Fruit fly (Drosophila melanogaster): ENCODE results near the gene iav.

iav gene

DNA sequence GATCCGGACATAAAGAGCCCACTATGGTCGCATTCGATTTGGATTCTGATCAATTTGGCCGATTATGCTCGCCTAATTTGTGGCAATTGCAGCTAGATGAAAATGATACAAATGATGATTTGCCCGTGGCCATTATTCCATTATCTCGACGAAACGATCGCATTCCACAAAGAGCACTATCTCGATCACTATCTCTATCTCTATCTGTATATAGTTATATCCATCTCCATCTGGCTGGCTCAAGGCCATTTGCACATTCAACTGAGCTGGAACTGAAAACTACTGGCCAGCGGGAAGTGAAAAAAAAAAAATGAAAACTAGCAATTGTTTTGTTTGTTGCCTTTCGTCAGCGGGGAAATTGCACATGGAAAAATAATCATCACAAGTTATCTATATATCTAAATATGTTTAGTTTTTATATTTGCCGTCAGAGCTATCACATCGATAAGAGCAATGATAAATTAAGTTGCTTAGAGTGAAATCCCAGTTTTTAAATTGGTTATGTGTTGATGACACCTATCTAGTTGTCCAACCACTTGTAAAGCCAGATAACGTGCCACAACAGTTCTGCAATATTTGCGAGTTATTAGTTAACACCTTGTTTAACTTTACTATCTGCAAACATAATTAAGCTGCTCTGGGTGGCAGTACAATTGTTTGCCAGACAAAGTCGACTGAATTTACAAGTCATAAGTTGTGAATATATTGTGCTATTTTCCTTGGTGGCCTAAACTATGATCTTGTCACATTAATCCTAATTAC, 14.3 kb upstream of the iav start:
- TF ChIP-seq CG8478 (optimal IDR thresholded peaks at IDR 0.05): no peak
- no peak for TF ChIP-seq CTCF (optimal IDR thresholded peaks at IDR 0.05)

DNA sequence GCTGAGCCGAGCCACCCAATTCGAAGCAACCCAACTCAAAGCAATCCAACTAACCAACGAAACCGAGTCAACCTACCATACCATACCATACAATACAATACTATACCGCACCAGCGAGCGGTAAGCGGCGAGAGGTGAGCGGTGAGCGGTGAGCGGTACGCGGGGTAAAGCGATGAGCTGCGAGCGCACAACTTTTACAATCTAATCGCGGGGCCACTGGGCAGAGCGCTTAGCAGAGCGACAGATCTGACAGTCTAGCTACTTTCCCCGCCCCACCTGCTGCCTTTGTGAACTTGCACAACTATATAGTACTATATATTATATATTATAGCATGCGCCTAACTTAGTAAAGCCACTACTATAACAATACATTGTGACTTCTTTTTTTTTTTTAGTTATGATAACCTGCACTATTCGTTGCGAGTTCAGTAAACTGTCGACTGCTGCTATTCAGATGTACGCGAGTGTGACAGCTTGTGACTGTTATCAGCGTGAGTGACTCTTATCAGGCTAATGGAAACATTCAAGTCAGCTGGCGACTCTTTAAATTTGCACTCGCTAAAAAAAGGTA, 13.0 kb upstream of the iav start:
- TF ChIP-seq CG8478 (optimal IDR thresholded peaks at IDR 0.05) (no peak), CTCF (optimal IDR thresholded peaks at IDR 0.05) (no peak)

DNA sequence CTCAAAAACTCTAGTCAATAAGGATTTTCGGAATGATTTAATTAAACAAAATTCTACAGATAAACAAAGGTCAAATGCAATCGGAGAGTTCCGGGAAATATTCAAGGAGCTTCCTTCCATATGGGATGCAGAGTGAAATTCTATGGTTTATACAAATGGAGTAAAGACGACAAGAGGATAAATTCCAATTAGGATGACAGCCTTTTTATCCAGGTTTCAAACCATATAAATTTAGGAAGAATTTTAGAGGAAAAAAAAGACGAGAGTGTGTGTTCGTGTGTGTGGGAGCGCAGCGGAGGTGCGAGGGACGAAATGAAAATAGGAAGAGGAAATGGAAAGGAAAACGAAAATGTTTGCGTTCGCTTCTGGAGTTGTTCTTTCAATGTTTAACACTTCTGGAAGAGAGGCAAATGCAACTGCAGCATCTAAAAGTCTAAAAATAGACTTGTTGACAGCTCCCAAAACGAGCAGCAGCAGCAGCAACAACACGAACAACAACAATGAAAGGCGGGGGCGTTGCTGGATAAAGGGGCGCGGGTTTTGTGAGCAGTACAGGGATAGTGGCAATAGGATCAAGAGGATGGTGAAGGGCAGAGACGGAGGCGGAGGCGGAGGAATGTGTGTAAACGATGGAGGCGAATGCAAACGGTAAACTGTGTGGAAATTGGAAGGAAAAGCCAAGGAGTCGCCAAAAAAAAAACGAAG, 11.2 kb upstream of the iav start:
- TF ChIP-seq CG8478 (optimal IDR thresholded peaks at IDR 0.05) (no peak), CTCF (optimal IDR thresholded peaks at IDR 0.05) (no peak)

DNA sequence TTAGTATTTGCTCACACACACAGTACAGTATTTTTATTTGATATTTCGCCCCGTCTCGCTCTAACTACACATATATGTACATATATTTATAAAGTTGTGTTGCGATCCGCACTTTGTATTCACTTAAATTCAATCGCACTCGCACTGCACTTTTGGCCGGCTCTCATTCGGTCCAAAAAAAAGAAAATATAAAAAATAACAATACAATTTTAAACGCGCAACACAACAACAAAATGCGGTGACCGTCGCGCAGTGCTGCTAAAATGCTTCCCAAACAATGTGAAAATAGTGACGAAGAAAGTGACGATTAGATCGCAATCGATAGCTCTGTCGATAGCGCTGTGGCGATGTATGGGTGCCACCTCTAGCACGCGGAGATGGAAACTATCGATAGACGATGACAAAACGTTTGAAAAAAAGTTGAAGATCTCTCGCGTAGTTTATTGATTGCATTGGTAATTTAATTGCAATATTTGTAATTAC, 10.4 kb upstream of the iav start, which contains the start of the genes C3G and pod1:
C3G (minus strand) TSS at position 282 of the 483 bp plus-strand sequence.
pod1 (plus strand) TSS at position 373 of the 483 bp plus-strand sequence.
- TF ChIP-seq CTCF (optimal IDR thresholded peaks at IDR 0.05): peak in 1 of 2 experiments; percentile 35
- TF ChIP-seq CG8478 (optimal IDR thresholded peaks at IDR 0.05): no peak

DNA sequence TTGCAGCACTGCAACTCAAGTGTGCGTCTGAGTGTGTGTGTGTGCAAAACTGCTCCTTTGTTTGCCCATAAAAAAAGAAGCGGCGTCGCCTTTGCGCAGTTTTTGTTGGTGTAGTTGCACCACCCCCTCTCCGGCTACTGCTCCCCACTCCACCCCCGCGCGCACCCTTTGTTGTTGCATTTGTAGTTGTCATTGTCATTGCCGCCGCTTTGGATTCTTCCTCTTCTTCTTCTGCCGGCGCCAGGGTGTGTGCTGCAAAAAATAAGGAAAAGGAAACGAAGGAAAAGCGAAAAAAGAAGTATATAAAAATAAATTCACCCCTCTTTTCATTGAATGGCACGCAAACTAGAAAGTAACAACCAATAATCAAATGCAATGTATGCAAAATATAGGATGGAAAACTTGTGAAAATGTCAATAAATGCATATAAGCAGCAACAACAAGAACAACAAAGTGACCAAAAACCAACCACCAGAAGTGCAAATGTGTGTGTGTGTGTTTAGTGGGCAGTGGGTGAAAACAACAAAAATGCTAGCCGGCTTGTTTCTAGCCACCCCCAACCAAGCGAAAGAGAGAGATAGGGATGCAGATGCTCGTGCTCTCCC, 9.8 kb upstream of the iav start:
- TF ChIP-seq CTCF (optimal IDR thresholded peaks at IDR 0.05) (no peak), CG8478 (optimal IDR thresholded peaks at IDR 0.05) (no peak)

DNA sequence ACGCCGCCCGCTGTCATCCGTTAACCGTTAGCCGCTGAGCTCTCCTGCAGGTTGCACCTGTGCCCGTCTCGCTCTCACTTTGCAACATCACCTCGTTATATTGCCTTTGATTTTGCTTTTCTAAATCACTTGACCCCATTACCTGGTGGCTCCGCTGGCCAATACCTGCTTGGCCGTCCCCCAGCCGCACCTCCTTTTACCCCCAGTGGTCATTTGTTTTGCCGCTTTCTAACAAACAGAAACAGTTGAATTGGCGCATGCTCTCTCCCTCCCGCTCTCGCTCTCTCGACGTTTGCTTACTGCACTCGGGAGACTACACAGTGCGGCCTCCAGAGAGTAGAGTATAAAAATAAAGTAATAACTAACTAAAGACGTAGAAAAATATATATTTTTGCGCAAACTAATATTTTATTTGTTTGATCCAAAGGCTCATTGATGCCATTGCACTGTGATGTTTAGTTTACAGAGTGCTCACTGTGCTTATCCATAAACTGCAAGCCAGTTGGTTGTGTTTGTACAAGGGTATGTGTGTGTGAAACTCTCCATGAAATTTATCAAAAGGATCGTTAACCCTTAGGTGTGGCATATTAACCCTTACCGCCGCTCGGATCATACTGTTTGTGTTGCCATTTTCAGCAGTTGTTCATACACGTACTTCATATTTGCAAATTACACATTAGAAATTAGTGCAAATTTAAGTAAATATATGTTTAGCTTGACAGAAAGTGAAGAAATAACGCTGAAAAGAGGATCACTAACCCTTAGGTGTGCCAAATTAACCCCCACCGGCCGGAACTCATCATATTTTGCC, 9.1 kb upstream of the iav start:
- TF ChIP-seq CG8478 (optimal IDR thresholded peaks at IDR 0.05) (no peak), CTCF (optimal IDR thresholded peaks at IDR 0.05) (no peak)

DNA sequence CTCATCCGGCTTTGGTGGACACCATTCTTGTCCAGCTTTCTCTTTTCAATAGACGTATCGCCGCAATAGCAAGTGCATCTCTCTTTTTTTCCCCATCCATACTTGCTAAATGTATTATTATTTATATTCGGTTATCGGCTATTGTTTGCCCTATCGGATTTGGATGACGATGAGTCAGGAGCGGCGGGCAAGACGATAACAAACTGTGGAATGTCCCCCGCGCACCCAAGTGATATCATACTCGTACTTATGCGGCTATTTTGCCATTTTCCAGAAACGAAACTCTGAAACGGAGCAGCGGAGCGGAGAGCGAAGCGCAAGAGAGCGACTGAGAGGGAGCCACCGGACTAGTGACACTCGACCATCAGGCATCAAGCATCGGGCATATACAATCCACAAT, 8.4 kb upstream of the iav start:
- TF ChIP-seq CG8478 (optimal IDR thresholded peaks at IDR 0.05) (no peak), CTCF (optimal IDR thresholded peaks at IDR 0.05) (no peak)

DNA sequence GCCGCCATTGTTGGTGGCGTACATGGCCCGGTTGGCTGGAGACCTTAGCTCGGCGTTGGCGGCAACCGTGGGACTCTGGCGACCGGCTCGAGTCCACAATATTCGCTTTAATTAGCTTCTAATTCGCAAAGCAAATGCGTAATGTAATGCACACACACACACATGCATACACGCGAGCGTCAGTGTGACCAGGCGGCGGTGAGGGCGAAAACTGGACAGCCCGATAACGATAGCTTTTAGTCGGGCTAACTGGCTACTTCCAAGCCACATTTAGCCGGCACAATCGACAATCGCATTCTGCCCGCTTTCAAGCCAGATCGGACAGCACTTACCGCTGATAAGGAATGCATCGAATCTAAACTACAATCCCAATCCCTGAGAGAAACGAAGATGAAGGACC, 6.9 kb downstream of the iav start, which contains the start of the genes Nf-YC and xit:
Nf-YC (minus strand) TSS at position 217 of the 400 bp plus-strand sequence.
xit (plus strand) TSS at position 314 of the 400 bp plus-strand sequence.
- TF ChIP-seq CTCF (optimal IDR thresholded peaks at IDR 0.05) (peak; percentile 40 to 51), CG8478 (optimal IDR thresholded peaks at IDR 0.05) (no peak)

DNA sequence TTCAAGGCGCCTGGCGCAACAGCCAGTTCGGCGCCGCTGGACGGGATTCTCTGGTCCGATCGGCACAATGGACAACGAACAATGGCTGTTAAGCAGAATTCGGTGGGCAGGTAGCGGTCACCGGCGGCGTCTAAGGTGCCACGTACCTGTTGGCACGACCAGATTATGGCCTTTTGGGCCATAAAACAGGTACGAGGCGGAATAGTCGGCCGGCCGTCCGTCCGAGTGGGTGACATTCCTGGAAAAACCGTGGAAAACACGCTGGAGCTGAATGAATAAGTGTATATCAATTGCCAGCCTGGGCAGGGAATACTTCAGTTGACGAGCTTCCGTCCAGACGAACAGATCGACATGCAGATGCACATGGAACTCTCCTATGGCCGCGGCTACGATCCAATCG, 9.1 kb downstream of the iav start, which contains the start of gene Atx-1:
Atx-1 (plus strand) TSS at position 301 of the 400 bp plus-strand sequence.
- no peak for TF ChIP-seq CTCF (optimal IDR thresholded peaks at IDR 0.05)
- TF ChIP-seq CG8478 (optimal IDR thresholded peaks at IDR 0.05): no peak

DNA sequence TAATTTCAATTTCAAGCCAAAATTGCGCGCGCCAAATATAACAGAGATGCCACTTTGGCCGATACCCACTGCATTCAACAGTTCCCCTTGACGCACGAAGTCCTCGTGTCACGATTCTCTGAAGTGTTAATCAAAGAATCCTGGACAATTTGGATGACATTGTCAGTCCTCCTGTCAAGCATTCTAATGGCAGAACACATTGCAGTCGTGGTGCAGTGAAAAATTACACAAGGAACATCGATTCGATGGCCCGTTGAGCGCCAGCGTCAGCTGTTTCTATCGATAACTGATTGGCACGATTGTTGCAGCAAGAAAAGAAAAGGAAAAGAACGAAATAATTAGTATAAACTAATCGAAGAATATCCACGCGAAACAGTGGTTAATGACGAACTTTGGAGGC, 10.4 kb downstream of the iav start, which contains the start of gene nonC:
nonC (plus strand) TSS at position 294 of the 400 bp plus-strand sequence.
- TF ChIP-seq CG8478 (optimal IDR thresholded peaks at IDR 0.05) (no peak), CTCF (optimal IDR thresholded peaks at IDR 0.05) (no peak)

DNA sequence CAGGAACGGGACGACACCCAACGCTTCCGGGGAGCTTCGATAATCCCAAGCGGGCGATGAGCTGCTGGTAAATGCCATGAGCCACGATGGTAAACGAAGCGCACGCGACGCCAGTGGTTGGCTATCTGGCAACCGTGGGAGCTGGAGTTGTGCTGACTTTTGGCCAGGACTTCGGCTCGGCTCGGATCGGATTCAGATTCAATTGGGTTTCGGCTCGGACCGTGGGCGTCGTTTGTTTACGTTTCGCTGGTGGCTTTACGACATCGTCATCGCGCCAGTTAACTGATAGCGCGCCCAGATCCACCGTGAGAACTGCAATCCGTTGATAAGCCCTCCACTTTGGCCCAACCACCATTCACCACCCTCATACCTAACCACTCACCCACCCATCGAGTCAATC, 18.8 kb downstream of the iav start, which contains the start of gene mAChR-C:
mAChR-C (minus strand) TSS at position 101 of the 400 bp plus-strand sequence.
- TF ChIP-seq CG8478 (optimal IDR thresholded peaks at IDR 0.05): no peak

DNA sequence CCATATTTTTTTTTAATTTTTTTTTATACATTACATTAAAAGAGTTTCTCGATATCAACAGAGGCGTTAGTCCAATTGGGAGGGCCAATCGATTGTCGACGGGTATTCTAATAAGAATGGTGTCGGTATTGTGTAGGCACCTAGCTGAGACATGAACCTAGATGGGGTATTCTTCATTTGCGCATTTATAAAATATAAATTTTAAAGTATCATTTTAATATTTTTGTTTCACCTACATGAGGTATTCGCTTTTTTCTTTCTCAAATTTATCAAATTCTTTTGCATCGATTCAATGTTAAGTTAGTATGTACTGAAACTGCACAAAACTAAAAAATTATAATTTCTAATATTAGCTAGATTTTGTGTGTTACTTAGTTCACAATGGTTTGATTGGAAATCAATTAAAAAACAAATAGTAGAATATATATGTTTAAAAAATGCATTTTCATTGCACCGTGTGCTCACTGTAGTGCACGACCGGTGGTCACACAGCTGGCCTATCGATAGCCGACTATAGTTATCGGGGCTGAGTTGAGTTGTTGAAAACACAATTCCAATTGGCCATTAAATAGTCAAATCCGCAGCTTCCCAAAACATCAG, 30.2 kb downstream of the iav start, which contains the start of the genes CG14435 and Tmf:
CG14435 (minus strand) TSS at position 81 of the 600 bp plus-strand sequence.
Tmf (plus strand) TSS at position 501 of the 600 bp plus-strand sequence.
- TF ChIP-seq CG8478 (optimal IDR thresholded peaks at IDR 0.05) (no peak), CTCF (optimal IDR thresholded peaks at IDR 0.05) (no peak)

DNA sequence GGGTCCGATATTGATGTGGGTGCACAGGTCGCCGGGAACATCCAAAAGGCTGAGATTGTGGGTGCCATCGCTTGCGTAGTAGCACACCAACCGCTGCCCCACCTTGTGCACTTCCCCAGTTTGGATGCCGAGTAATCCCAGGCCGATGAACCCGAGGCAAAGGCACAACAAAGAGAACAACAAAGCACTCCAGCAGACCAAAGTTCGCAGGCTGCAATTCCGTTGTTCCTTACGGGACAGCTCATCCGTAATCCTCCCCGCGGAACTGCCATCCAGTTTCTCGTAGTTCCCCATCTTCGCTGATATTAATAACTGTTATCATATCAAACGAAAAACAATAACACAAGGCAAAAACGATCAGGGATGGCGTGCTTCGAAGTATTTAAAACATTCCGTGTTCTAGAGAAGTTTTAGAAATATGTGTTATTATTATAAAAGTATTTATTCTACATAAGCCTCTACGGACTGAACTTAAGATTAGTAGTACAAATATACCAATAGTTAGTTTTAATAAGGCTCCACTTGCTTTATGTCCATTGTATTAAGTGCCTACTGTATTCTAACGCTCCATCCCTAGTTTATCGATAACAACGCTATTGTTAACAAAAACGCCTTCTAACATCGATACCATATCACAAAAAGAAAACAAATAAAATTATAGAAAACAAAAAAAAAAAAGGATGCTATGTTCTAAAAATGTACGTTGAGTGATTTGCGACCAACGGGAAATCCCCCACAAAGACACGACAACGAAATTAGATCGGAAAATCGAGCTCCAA, 35.6 kb downstream of the iav start, which contains the start of the genes Cht11 and CG4558:
Cht11 (minus strand) TSS at position 340 of the 779 bp plus-strand sequence.
CG4558 (plus strand) TSS at position 593 of the 779 bp plus-strand sequence.
- TF ChIP-seq CTCF (optimal IDR thresholded peaks at IDR 0.05) (no peak), CG8478 (optimal IDR thresholded peaks at IDR 0.05) (no peak)
